Fruit fly (Drosophila melanogaster): ENCODE measurements around the gene Sec22.

dm6 chrX:768480-769123 is 37.3 kb upstream of the Sec22 start:
- TF ChIP-seq toe (GFP tag; optimal IDR thresholded peaks at IDR 0.05) (no peak), Crg-1 (GFP tag; optimal IDR thresholded peaks at IDR 0.05) (no peak)

All from whole organism, adult.